Worm (Caenorhabditis elegans) whole organism, L3 larva: ENCODE data around the gene Y7A5A.6.

Experiments
- R02D3.7 ChIP-seq: fragments of 150-350 bp; optimal IDR thresholded peaks from 2 replicates; lab custom pipeline; 2014; ENCODE audit warnings: missing biosample characterization, missing genetic modification characterization
- ama-1 ChIP-seq: fragments of 150-350 bp; optimal IDR thresholded peaks from 2 replicates; lab custom pipeline; 2018
- ceh-16 ChIP-seq: sonication (generic microtip); optimal IDR thresholded peaks from 2 replicates; lab custom pipeline; 2017; ENCODE audit warnings: missing biosample characterization, missing genetic modification characterization
- ceh-28 ChIP-seq: fragments of 150-350 bp; optimal IDR thresholded peaks from 2 replicates; lab custom pipeline; 2014; ENCODE audit warnings: missing biosample characterization, missing genetic modification reagents, missing genetic modification characterization
- ceh-82 ChIP-seq: fragments of 150-350 bp; optimal IDR thresholded peaks from 2 replicates; lab custom pipeline; 2014; ENCODE audit warnings: missing biosample characterization, missing genetic modification characterization
- egl-27 ChIP-seq: sonication (generic microtip); optimal IDR thresholded peaks from 4 replicates; lab custom pipeline; 2017; ENCODE audit warnings: missing biosample characterization, missing genetic modification reagents, missing genetic modification characterization
- elt-1 ChIP-seq: fragments of 150-350 bp; optimal IDR thresholded peaks from 2 replicates; lab custom pipeline; 2014; ENCODE audit warnings: missing biosample characterization, missing genetic modification characterization
- elt-2 ChIP-seq: sonication (generic microtip); optimal IDR thresholded peaks from 2 replicates; lab custom pipeline; 2016; ENCODE audit warnings: missing genetic modification reagents, mild to moderate bottlenecking, missing genetic modification characterization, missing compliant biosample characterization
- elt-3 ChIP-seq, 3 experiments: fragments of 150-350 bp in 1 of 3; sonication (generic microtip) in 2 of 3; optimal IDR thresholded peaks; 2 replicates in 2 of 3; 4 replicates in 1 of 3; lab custom pipeline; 2014 to 2017; ENCODE audit warnings: missing biosample characterization in 3 of 3, missing genetic modification characterization in 3 of 3
- eor-1 ChIP-seq, 2 experiments: fragments of 150-350 bp; optimal IDR thresholded peaks; 2 replicates each; lab custom pipeline; 2014 to 2018; ENCODE audit warnings: missing biosample characterization in 2 of 2, missing genetic modification characterization in 2 of 2
- fkh-10 ChIP-seq: sonication (generic microtip); optimal IDR thresholded peaks from 2 replicates; lab custom pipeline; 2017; ENCODE audit warnings: missing biosample characterization, missing genetic modification reagents, missing genetic modification characterization
- fos-1 ChIP-seq: fragments of 150-350 bp; optimal IDR thresholded peaks from 2 replicates; lab custom pipeline; 2014; ENCODE audit warnings: missing biosample characterization, missing genetic modification characterization
- hmg-11 ChIP-seq: sonication (generic microtip); optimal IDR thresholded peaks from 2 replicates; lab custom pipeline; 2016; ENCODE audit warnings: missing genetic modification characterization, missing compliant biosample characterization
- jun-1 ChIP-seq: fragments of 150-350 bp; optimal IDR thresholded peaks from 2 replicates; lab custom pipeline; 2014; ENCODE audit warnings: missing biosample characterization, missing genetic modification reagents, missing genetic modification characterization
- lin-15B ChIP-seq: fragments of 150-350 bp; optimal IDR thresholded peaks from 2 replicates; lab custom pipeline; 2014; ENCODE audit warnings: missing biosample characterization, missing genetic modification characterization
- mml-1 ChIP-seq: fragments of 150-350 bp; sonication (generic microtip); optimal IDR thresholded peaks from 3 replicates; lab custom pipeline; 2014; ENCODE audit warnings: missing biosample characterization, missing genetic modification characterization
- nfya-1 ChIP-seq: sonication (generic microtip); optimal IDR thresholded peaks from 2 replicates; lab custom pipeline; 2017; ENCODE audit warnings: missing genetic modification characterization, mild to moderate bottlenecking, missing compliant biosample characterization, antibody characterized with exemption, moderate library complexity; ENCODE audit not compliant: insufficient read depth
- nhr-11 ChIP-seq: fragments of 150-350 bp; optimal IDR thresholded peaks from 2 replicates; lab custom pipeline; 2014; ENCODE audit warnings: missing biosample characterization, missing genetic modification characterization
- nhr-12 ChIP-seq: fragments of 150-350 bp; optimal IDR thresholded peaks from 2 replicates; lab custom pipeline; 2014; ENCODE audit warnings: missing biosample characterization, missing genetic modification characterization
- nhr-237 ChIP-seq: fragments of 150-350 bp; optimal IDR thresholded peaks from 2 replicates; lab custom pipeline; 2014; ENCODE audit warnings: missing biosample characterization, missing genetic modification characterization
- nhr-28 ChIP-seq: fragments of 150-350 bp; optimal IDR thresholded peaks from 2 replicates; lab custom pipeline; 2014; ENCODE audit warnings: missing biosample characterization, missing genetic modification characterization
- nhr-43 ChIP-seq: sonication (generic microtip); optimal IDR thresholded peaks from 2 replicates; lab custom pipeline; 2016; ENCODE audit warnings: mild to moderate bottlenecking, missing genetic modification characterization, missing compliant biosample characterization; ENCODE audit not compliant: poor library complexity, severe bottlenecking
- pha-4 ChIP-seq: fragments of 150-350 bp; optimal IDR thresholded peaks from 2 replicates; lab custom pipeline; 2014; ENCODE audit warnings: missing biosample characterization, missing genetic modification reagents, missing genetic modification characterization
- pqm-1 ChIP-seq: fragments of 150-350 bp; optimal IDR thresholded peaks from 2 replicates; lab custom pipeline; 2017; ENCODE audit warnings: missing biosample characterization, missing genetic modification characterization, inconsistent platforms
- sea-2 ChIP-seq: fragments of 150-350 bp; sonication (generic microtip); optimal IDR thresholded peaks from 4 replicates; lab custom pipeline; 2014; ENCODE audit warnings: missing biosample characterization, missing genetic modification reagents, missing genetic modification characterization
- skn-1 ChIP-seq: fragments of 150-350 bp; optimal IDR thresholded peaks from 2 replicates; lab custom pipeline; 2014; ENCODE audit warnings: missing biosample characterization, missing genetic modification characterization
- snpc-4 ChIP-seq: fragments of 150-350 bp; optimal IDR thresholded peaks from 2 replicates; lab custom pipeline; 2014; ENCODE audit warnings: missing biosample characterization, missing genetic modification characterization
- tbx-2 ChIP-seq: sonication (generic microtip); optimal IDR thresholded peaks from 2 replicates; lab custom pipeline; 2016; ENCODE audit warnings: mild to moderate bottlenecking, missing genetic modification characterization, missing compliant biosample characterization
- unc-62 ChIP-seq: fragments of 150-350 bp; sonication (generic microtip); optimal IDR thresholded peaks from 4 replicates; lab custom pipeline; 2014; ENCODE audit warnings: missing biosample characterization, missing genetic modification reagents, missing genetic modification characterization
- ztf-11 ChIP-seq: fragments of 150-350 bp; optimal IDR thresholded peaks from 2 replicates; lab custom pipeline; 2014; ENCODE audit warnings: missing biosample characterization, missing genetic modification characterization
- ztf-4 ChIP-seq: fragments of 150-350 bp; optimal IDR thresholded peaks from 2 replicates; lab custom pipeline; 2014; ENCODE audit warnings: missing biosample characterization, missing genetic modification characterization

Gene Y7A5A.6

DNA sequence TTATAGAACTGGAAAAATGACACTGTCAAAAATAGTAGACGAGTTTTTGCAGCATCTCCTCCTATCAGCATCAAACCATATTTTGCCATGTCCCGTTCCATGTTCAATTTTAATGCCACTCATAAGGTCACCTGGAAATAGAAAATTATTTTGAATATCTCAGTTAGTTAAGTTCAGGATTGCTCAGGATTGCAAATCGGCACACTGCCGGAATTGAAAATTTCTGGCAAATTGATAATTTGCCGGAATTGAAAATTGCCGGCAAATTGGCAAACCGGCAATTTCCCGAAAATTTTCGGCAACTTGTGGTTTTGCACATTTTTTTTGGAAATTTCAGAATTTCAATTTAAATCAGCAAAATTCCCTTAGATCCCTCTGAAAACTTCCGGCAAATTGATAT is 12.8 kb downstream of the Y7A5A.6 start, which contains the start of gene Y7A5A.5:
Gene Y7A5A.5 (minus strand): TSS at position 101 of the 400 bp plus-strand sequence.
- TF ChIP-seq ztf-11 (no peak), ceh-16 (tag; lab: Kevin White, UChicago) (no peak), elt-3 (tag; optimal IDR thresholded peaks at IDR 0.05; lab: Kevin White, UChicago) (no peak), nhr-12 (tag; lab: Kevin White, UChicago) (no peak), unc-62 (GFP tag; lab: Kevin White, UChicago) (no peak), ztf-4 (tag; lab: Kevin White, UChicago) (no peak), ama-1 (no peak), ceh-82 (tag; lab: Kevin White, UChicago) (no peak), fkh-10 (GFP tag; lab: Kevin White, UChicago) (no peak), egl-27 (tag; lab: Kevin White, UChicago) (no peak), eor-1 (tag; optimal IDR thresholded peaks at IDR 0.05; lab: Kevin White, UChicago) (no peak), nhr-43 (tag; lab: Kevin White, UChicago) (no peak), hmg-11 (no peak), elt-1 (no peak), nhr-28 (tag; lab: Kevin White, UChicago) (no peak), ceh-28 (tag; lab: Kevin White, UChicago) (no peak)

DNA sequence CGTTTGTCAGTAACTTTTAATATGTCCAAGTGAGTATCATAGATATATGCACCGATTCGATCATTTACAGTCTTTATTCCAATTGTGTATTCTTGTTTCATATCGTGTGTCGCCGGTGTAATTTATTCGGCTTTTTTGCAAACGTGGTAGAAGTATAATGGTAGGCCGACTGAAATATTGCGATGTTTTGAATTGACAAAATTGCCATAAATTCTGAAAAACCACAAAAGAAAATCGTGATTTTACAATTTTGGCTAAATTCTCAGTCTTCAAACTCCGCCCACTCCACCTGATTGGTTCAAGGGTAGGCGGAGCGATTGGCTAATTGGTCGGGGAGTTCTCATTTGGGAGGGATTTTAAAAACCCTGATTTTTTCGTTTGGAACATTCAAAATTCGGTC is 14.9 kb downstream of the Y7A5A.6 start, which contains the start of gene Y7A5A.3:
Gene Y7A5A.3 (minus strand): TSS at position 101 of the 400 bp plus-strand sequence.
- TF ChIP-seq snpc-4 (tag; lab: Kevin White, UChicago) = no peak
- no peak for TF ChIP-seq unc-62 (GFP tag; lab: Kevin White, UChicago)
- TF ChIP-seq ceh-82 (tag; lab: Kevin White, UChicago) = no peak
- TF ChIP-seq nhr-237 (tag; lab: Kevin White, UChicago) = no peak
- TF ChIP-seq fkh-10 (GFP tag; lab: Kevin White, UChicago) = no peak
- no peak for TF ChIP-seq hmg-11
- no peak for TF ChIP-seq mml-1
- TF ChIP-seq sea-2 (GFP tag; lab: Kevin White, UChicago) = no peak
- no peak for TF ChIP-seq ceh-28 (tag; lab: Kevin White, UChicago)
- TF ChIP-seq ama-1 = no peak

DNA sequence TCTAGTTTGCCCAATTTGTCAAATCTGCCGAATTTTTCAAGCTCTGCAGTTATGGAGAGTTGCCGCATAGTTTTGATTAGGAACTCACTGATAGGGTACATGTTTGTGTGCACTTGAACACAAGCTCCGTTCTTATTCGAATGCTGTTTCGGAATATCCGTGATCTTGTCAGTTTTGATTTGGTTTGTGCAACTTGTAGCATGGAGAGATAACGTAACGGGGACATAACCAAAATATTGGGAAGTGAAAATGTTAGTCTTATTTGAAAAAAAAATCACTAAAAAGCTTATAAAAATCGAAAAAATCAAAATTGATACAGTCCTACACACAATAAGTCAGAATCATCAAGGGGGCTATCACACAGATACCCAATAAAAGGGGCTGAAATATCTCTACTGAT is 17.5 kb downstream of the Y7A5A.6 start, which contains the start of gene Y7A5A.24:
Gene Y7A5A.24 (minus strand): TSS at position 101 of the 400 bp plus-strand sequence.
- no peak for TF ChIP-seq ceh-28 (tag; lab: Kevin White, UChicago)
- TF ChIP-seq, all 47 proteins: peak for 0

DNA sequence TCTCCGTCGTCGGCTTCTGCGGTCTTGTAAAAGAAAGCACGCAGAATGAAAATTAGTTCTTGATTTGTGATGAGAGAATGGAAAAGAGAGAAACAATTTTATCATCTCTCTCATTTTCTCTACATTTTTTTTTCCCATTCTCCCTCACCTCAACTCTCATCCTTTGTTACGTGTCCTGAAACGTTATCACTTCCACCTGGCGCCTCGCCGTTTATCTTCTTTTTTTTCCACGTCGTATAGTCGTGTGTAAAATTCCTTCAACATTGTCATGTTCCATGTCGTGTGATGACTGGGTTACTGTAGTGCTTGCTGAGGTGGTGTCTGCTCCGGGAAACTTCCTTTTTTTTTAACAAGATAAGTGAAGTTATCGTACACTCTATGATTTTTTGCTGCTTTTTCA is 20.0 kb downstream of the Y7A5A.6 start:
- TF ChIP-seq pha-4 (tag; lab: Kevin White, UChicago) = peak; percentile 55
- peak; percentile 87 for TF ChIP-seq jun-1
- peak; percentile 98 for TF ChIP-seq elt-2 (tag; lab: Kevin White, UChicago)
- peak; percentile 53 for TF ChIP-seq nfya-1 (tag; lab: Kevin White, UChicago)
- TF ChIP-seq skn-1 (tag; lab: Kevin White, UChicago) = peak; percentile 63
- no peak for TF ChIP-seq nhr-12 (tag; lab: Kevin White, UChicago)
- TF ChIP-seq snpc-4 (tag; lab: Kevin White, UChicago) = peak; percentile 33
- peak; percentile 95 for TF ChIP-seq pqm-1
- peak; percentile 8 for TF ChIP-seq fos-1 (tag; lab: Kevin White, UChicago)
- no peak for TF ChIP-seq lin-15B (tag; lab: Kevin White, UChicago)

DNA sequence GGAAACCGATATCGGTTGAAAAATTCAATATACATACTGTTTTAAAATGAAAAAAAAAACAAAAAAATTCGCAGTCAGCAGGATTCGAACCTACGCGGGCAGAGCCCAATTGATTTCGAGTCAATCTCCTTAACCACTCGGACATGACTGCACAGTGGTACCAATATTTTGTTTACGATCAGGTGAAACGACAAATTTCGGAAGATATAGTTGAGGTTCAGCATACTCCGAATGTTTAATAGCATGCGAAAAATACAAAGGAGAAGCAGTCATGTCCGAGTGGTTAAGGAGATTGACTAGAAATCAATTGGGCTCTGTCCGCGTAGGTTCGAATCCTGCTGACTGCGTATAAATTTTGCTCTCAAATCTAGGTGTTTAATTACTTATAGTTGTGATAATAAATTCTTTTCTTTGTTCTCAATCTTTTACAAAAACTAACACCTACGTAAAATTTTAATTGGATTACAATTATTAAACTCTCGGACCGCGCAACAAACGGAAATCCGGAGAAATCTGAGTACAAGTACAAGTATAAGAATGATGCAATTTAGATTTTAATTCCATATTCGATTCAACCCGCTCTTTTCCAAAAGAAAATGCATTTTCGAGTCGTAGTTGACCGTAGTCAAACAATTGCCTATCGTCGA is 26.1 kb downstream of the Y7A5A.6 start, which contains the start of gene Y7A5A.13:
Gene Y7A5A.13 (plus strand): TSS at position 597 of the 647 bp plus-strand sequence.
- TF ChIP-seq nhr-11 (no peak), nhr-43 (tag; lab: Kevin White, UChicago) (peak; percentile 32), tbx-2 (no peak), sea-2 (GFP tag; lab: Kevin White, UChicago) (no peak), R02D3.7 (tag; lab: Kevin White, UChicago) (no peak), ceh-82 (tag; lab: Kevin White, UChicago) (no peak)
